Worm (Caenorhabditis elegans): ENCODE measurements around the gene acr-3.

- TF ChIP-seq him-1 (tag; optimal IDR thresholded peaks at IDR 0.05) (no peak), dao-5 (tag; optimal IDR thresholded peaks at IDR 0.05) (no peak), W03F9.2 (tag; optimal IDR thresholded peaks at IDR 0.05) (no peak)
Observed at ce11 chrX:6713277-6713676, 3.9 kb downstream of the acr-3 start, which contains the start of gene nas-11.

All from whole organism, L4/young adult.